Fruit fly (Drosophila melanogaster) whole organism, wandering third instar larva: Measurements from ENCODE around the gene Bgb.

ENCODE experiments used
- Abd-B ChIP-seq: fragments of >200 bp; optimal IDR thresholded peaks from 2 replicates; lab custom pipeline; 2017; ENCODE audit warnings: missing biosample characterization, missing genetic modification characterization
- Dfd ChIP-seq: fragments of >200 bp; optimal IDR thresholded peaks from 2 replicates; lab custom pipeline; 2017; ENCODE audit warnings: missing biosample characterization, missing genetic modification characterization
- Hr78 ChIP-seq: fragments of >200 bp; optimal IDR thresholded peaks from 2 replicates; lab custom pipeline; 2017; ENCODE audit warnings: missing biosample characterization, missing genetic modification characterization
- Myc ChIP-seq: fragments of >200 bp; optimal IDR thresholded peaks from 2 replicates; lab custom pipeline; 2017
- br ChIP-seq: fragments of 200-800 bp; sonication (Bioruptor generic); optimal IDR thresholded peaks from 2 replicates; lab custom pipeline; 2016; ENCODE audit warnings: missing biosample characterization, missing genetic modification characterization
- brk ChIP-seq: fragments of 200-800 bp; sonication (Bioruptor generic); optimal IDR thresholded peaks from 2 replicates; lab custom pipeline; 2016; ENCODE audit warnings: missing biosample characterization, mild to moderate bottlenecking, missing genetic modification characterization
- dsf ChIP-seq: sonication (Bioruptor generic); optimal IDR thresholded peaks from 2 replicates; lab custom pipeline; 2016; ENCODE audit warnings: missing biosample characterization, missing genetic modification characterization, borderline replicate concordance
- h ChIP-seq: fragments of 200-800 bp; sonication (Bioruptor generic); optimal IDR thresholded peaks from 3 replicates; lab custom pipeline; 2016; ENCODE audit warnings: missing biosample characterization, mild to moderate bottlenecking, missing genetic modification characterization
- jim ChIP-seq: fragments of 175-275, 200-325 bp; sonication (Bioruptor generic); optimal IDR thresholded peaks from 2 replicates; lab custom pipeline; 2016; ENCODE audit warnings: missing biosample characterization, mild to moderate bottlenecking, missing genetic modification characterization
- lola ChIP-seq: fragments of >200 bp; optimal IDR thresholded peaks from 2 replicates; lab custom pipeline; 2017; ENCODE audit warnings: missing biosample characterization, missing genetic modification characterization
- psq ChIP-seq: fragments of 200-800 bp; sonication (Bioruptor generic); optimal IDR thresholded peaks from 3 replicates; lab custom pipeline; 2017; ENCODE audit warnings: missing biosample characterization, mild to moderate bottlenecking, missing genetic modification characterization, moderate library complexity
- rgr ChIP-seq: fragments of 200-800 bp; sonication (Bioruptor generic); optimal IDR thresholded peaks from 3 replicates; lab custom pipeline; 2016; ENCODE audit warnings: missing biosample characterization, mild to moderate bottlenecking, missing genetic modification characterization

DNA sequence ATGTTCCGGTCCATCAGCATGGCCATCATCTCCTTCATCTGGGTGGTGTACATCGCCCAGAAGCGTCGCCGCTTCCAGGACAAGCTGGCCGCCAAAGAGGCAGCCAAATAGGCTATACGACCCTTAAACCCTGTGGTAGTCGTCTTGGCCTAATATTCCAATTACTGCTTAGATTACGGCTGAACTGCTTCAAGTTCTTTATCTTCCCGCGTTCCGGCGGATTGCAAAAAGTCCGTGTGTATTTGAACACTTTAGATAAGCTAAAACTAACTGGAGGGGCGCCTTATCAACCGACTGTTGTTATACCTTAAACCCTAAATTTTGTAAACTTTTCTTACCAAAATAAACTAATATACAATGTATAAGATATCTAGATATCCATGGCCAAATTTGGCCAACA is 14.2 kb downstream of the Bgb start:
- TF ChIP-seq rgr (GFP tag; lab: Kevin White, UChicago) (no peak), Hr78 (no peak), Dfd (GFP tag; lab: Kevin White, UChicago) (no peak), dsf (GFP tag; lab: Kevin White, UChicago) (no peak), h (no peak), psq (no peak), jim (GFP tag; lab: Kevin White, UChicago) (no peak), brk (GFP tag; lab: Kevin White, UChicago) (no peak), Myc (lab: Kevin White, UChicago) (no peak), lola (no peak), Abd-B (GFP tag; lab: Kevin White, UChicago) (no peak), br (GFP tag; lab: Kevin White, UChicago) (no peak)
